Fruit fly (Drosophila melanogaster) whole organism, adult: ENCODE data around the gene CG31533.

ENCODE experiments used
- CG11617 ChIP-seq: fragments of 200-800 bp; sonication (Bioruptor generic); optimal IDR thresholded peaks from 2 replicates; lab custom pipeline; 2017; ENCODE audit warnings: mild to moderate bottlenecking, missing biosample characterization, missing genetic modification reagents, missing genetic modification characterization
- Crg-1 ChIP-seq: fragments of 200-800 bp; sonication (Bioruptor generic); optimal IDR thresholded peaks from 2 replicates; lab custom pipeline; 2016; ENCODE audit warnings: missing biosample characterization, missing genetic modification characterization
- Hr96 ChIP-seq: fragments of 200-800 bp; sonication (Bioruptor generic); optimal IDR thresholded peaks from 2 replicates; lab custom pipeline; 2016; ENCODE audit warnings: missing biosample characterization, missing genetic modification characterization
- kay ChIP-seq: fragments of 200-800 bp; sonication (Bioruptor generic); peaks from one replicate; lab custom pipeline; 2016; ENCODE audit warnings: missing biosample characterization, missing genetic modification characterization, borderline replicate concordance

DNA sequence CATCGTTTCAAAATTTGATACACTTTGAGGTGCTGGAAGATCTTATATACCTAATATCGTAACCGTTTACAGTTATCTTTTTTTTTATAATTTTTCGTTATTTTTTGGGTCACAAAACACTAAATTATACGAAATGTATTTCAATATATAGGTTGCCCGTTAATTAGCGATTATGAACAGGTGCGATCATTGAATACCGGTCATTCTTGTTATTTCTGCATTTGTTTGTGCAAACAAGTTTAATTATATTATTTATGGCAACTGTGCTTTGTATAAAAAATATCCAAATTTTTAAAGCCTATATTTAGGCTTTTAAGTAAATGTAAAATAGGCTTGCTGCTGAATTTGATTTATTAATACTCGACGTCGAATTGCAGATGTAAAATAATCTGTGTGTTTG lies 4.7 kb downstream of the CG31533 start, which contains the start of gene CG42500:
- TF ChIP-seq kay (GFP tag; lab: Kevin White, UChicago) (no peak), Crg-1 (GFP tag; lab: Kevin White, UChicago) (no peak), Hr96 (GFP tag; lab: Kevin White, UChicago) (no peak), CG11617 (GFP tag; lab: Kevin White, UChicago) (no peak)
